Fruit fly (Drosophila melanogaster): ENCODE results near the gene CG6696.

CG6696 gene

dm6 chrX:18675272-18675671 is 13.3 kb upstream of the CG6696 start (continued):
- peak; percentile 12 for TF ChIP-seq kni (GFP tag; optimal IDR thresholded peaks at IDR 0.05)
- TF ChIP-seq gcm (GFP tag; optimal IDR thresholded peaks at IDR 0.05) = no peak

DNA sequence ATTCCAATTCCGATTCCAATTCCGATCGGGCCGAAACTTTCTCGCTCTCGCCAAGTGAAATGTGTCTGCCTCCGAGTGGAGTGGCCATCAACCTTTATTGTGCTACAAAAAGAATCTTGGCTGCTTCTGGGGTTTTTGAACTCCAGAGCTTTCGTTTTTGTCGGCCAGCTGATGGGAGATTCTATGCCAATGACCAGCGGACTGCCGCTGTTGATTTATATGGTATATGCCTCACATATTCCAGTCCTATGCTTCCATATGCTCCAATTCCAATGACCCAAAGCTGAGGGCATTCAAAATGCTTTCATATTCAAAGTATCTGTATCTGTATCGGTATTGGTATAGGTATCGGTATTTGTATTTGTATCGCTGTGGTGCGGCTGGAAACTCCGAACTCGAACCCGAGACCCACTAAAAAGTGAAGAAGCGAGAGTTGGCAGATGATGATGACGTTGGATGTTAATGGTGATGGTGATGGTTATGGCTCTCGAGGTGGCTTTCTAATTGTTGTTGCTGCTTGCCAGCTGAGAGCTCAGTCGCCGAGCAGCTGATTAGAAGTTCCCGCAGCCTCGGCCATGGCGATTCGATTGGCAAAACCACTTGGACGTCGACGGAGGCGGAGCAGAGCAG is 11.1 kb upstream of the CG6696 start:
- no peak for TF ChIP-seq Dfd (GFP tag; optimal IDR thresholded peaks at IDR 0.05)
- no peak for TF ChIP-seq CTCF (GFP tag; optimal IDR thresholded peaks at IDR 0.05)
- no peak for TF ChIP-seq CG12942 (GFP tag; optimal IDR thresholded peaks at IDR 0.05)
- no peak for TF ChIP-seq CG18011 (GFP tag; optimal IDR thresholded peaks at IDR 0.05)
- TF ChIP-seq Bdp1 (GFP tag; optimal IDR thresholded peaks at IDR 0.05) = no peak
- TF ChIP-seq Neu2 (GFP tag; optimal IDR thresholded peaks at IDR 0.05; ENCODE audit: borderline replicate concordance) = no peak
- no peak for TF ChIP-seq Antp (GFP tag; optimal IDR thresholded peaks at IDR 0.05)
- no peak for TF ChIP-seq CG15514 (GFP tag; optimal IDR thresholded peaks at IDR 0.05)
- no peak for TF ChIP-seq CG8089 (GFP tag; optimal IDR thresholded peaks at IDR 0.05)
- TF ChIP-seq abd-A (tag; optimal IDR thresholded peaks at IDR 0.05) = peak; percentile 37
- TF ChIP-seq rib (GFP tag; IDR thresholded peaks at IDR 0.05) = no peak
- no peak for TF ChIP-seq lbe (GFP tag; optimal IDR thresholded peaks at IDR 0.05)
- no peak for TF ChIP-seq CG11504 (tag; optimal IDR thresholded peaks at IDR 0.05)
- no peak for TF ChIP-seq bcd (GFP tag; optimal IDR thresholded peaks at IDR 0.05)
- TF ChIP-seq BEAF-32 (GFP tag; optimal IDR thresholded peaks at IDR 0.05) = no peak
- peak; percentile 19 for TF ChIP-seq sens (GFP tag)
- TF ChIP-seq dpn (GFP tag; optimal IDR thresholded peaks at IDR 0.05) = no peak
- TF ChIP-seq CG12299 (tag; optimal IDR thresholded peaks at IDR 0.05) = no peak
- TF ChIP-seq az2 (GFP tag; optimal IDR thresholded peaks at IDR 0.05) = no peak
- no peak for TF ChIP-seq fd64A (GFP tag; optimal IDR thresholded peaks at IDR 0.05)
- peak; percentile 50 for TF ChIP-seq CG5180 (GFP tag; optimal IDR thresholded peaks at IDR 0.05)
- TF ChIP-seq Drgx (GFP tag; IDR thresholded peaks at IDR 0.05) = no peak
- no peak for TF ChIP-seq CG7357 (GFP tag; IDR thresholded peaks at IDR 0.05)
- TF ChIP-seq MBD-R2 (GFP tag; IDR thresholded peaks at IDR 0.05) = no peak
- TF ChIP-seq mirr (GFP tag; optimal IDR thresholded peaks at IDR 0.05) = no peak
- TF ChIP-seq Blimp-1 (GFP tag; optimal IDR thresholded peaks at IDR 0.05) = peak; percentile 92
- TF ChIP-seq Dip3 (GFP tag; optimal IDR thresholded peaks at IDR 0.05) = no peak
- TF ChIP-seq usp (GFP tag; optimal IDR thresholded peaks at IDR 0.05) = no peak
- TF ChIP-seq Oli (tag; optimal IDR thresholded peaks at IDR 0.05) = no peak
- TF ChIP-seq h (optimal IDR thresholded peaks at IDR 0.05) = no peak
- no peak for TF ChIP-seq so (GFP tag; IDR thresholded peaks at IDR 0.05)
- peak in 1 of 2 experiments; percentile 21 for TF ChIP-seq Hr78 (GFP tag; optimal IDR thresholded peaks at IDR 0.05)
- TF ChIP-seq CG9727 (GFP tag; optimal IDR thresholded peaks at IDR 0.05) = no peak
- TF ChIP-seq CG3726 (GFP tag; IDR thresholded peaks at IDR 0.05) = no peak
- TF ChIP-seq cg (GFP tag; optimal IDR thresholded peaks at IDR 0.05) = peak; percentile 30
- peak; percentile 17 for TF ChIP-seq kni (GFP tag; optimal IDR thresholded peaks at IDR 0.05)
- TF ChIP-seq fd102C (GFP tag; optimal IDR thresholded peaks at IDR 0.05) = no peak

DNA sequence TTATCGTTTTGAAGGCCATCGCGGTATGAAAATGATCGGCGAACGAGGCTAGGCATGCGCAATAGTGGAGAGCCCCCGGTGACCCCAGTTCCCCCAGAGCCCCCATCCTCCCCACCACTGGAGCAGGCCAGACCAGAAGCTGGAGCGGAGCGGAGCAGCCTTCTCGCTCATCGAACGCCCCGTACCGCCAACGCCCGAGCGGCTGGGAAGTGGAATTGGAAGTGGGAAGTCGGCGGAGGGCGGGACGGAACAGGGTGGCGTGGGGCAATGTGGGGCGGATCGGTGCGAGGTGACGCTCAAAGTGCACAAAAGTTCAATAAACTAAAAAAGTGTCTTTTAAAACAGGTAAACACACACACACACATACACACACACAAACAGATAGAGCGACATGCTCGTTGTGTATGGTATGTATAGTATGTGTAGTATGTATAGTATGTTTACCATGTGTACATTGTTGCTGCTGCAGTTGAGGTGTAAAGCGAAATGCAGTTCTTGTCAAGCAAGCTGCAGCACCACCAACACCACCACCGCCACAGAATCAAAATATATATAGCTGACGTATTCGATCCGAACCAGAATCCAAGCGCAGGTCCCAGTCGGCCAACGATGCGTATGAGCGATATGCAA is 9.7 kb upstream of the CG6696 start:
- TF ChIP-seq crol (GFP tag; IDR thresholded peaks at IDR 0.05) (peak; percentile 52; the same call in 1 of the 2 replicates), sr (GFP tag; IDR thresholded peaks at IDR 0.05) (0 out of 3 replicates have a peak, but pooled peaks have one; percentile 5), CG31441 (GFP tag; IDR thresholded peaks at IDR 0.05) (no peak), Adf1 (GFP tag; IDR thresholded peaks at IDR 0.05) (no peak), h (optimal IDR thresholded peaks at IDR 0.05) (no peak)

All from whole organism, embryonic.